Fruit fly (Drosophila melanogaster) whole organism, embryonic: ENCODE measurements around the gene CG42307.

Experiments
- Adf1 ChIP-seq: fragments of 200-800 bp; sonication (Bioruptor generic); IDR thresholded peaks from 2 replicates; pipeline ENCODE4 v1.3.6; 2022; ENCODE audit warnings: missing biosample characterization, missing genetic modification characterization
- CG10321 ChIP-seq: fragments of 200-800 bp; sonication (Bioruptor generic); IDR thresholded peaks from 2 replicates; pipeline ENCODE4 v1.3.6; 2022; ENCODE audit warnings: missing biosample characterization, missing genetic modification characterization
- CG1233 ChIP-seq: fragments of 200-800 bp; sonication (Bioruptor generic); optimal IDR thresholded peaks from 4 replicates; lab custom pipeline; 2018; ENCODE audit warnings: missing biosample characterization, mild to moderate bottlenecking, missing genetic modification characterization
- CG12391 ChIP-seq: fragments of 200-800 bp; sonication (Bioruptor generic); optimal IDR thresholded peaks from 3 replicates; lab custom pipeline; 2018; ENCODE audit warnings: missing biosample characterization, mild to moderate bottlenecking, missing genetic modification characterization, moderate library complexity
- CG14860 ChIP-seq: fragments of 200-800 bp; sonication (Bioruptor generic); IDR thresholded peaks from 3 replicates; pipeline ENCODE4 v1.3.6; 2022; ENCODE audit warnings: missing biosample characterization, missing genetic modification characterization; ENCODE audit not compliant: partially characterized antibody
- CG1603 ChIP-seq: fragments of 200-800 bp; sonication (Bioruptor generic); optimal IDR thresholded peaks from 2 replicates; lab custom pipeline; 2019; ENCODE audit warnings: missing biosample characterization, mild to moderate bottlenecking, missing genetic modification characterization, moderate library complexity
- CG17385 ChIP-seq: fragments of 200-800 bp; sonication (Bioruptor generic); optimal IDR thresholded peaks from 3 replicates; lab custom pipeline; 2018; ENCODE audit warnings: missing biosample characterization, mild to moderate bottlenecking, missing genetic modification characterization
- CG18262 ChIP-seq: fragments of 200-800 bp; optimal IDR thresholded peaks from 3 replicates; lab custom pipeline; 2019; ENCODE audit warnings: missing biosample characterization, mild to moderate bottlenecking, missing genetic modification characterization, moderate library complexity
- CG2712 ChIP-seq: fragments of 200-800 bp; optimal IDR thresholded peaks from 3 replicates; lab custom pipeline; 2019; ENCODE audit warnings: missing biosample characterization, mild to moderate bottlenecking, missing genetic modification characterization, moderate library complexity
- CG31224 ChIP-seq: fragments of 200-800 bp; sonication (Bioruptor generic); IDR thresholded peaks from 2 replicates; pipeline ENCODE4 v1.3.6; 2022; ENCODE audit warnings: missing biosample characterization, missing genetic modification characterization
- CG42726 ChIP-seq: fragments of 200-800 bp; sonication (Bioruptor generic); IDR thresholded peaks from 2 replicates; pipeline ENCODE4 v1.3.6; 2022; ENCODE audit warnings: missing biosample characterization, missing genetic modification characterization; ENCODE audit not compliant: partially characterized antibody
- CG43689 ChIP-seq: fragments of 200-800 bp; sonication (Bioruptor generic); IDR thresholded peaks from 2 replicates; pipeline ENCODE4 v1.3.6; 2022; ENCODE audit warnings: missing biosample characterization, missing genetic modification characterization
- CG4820 ChIP-seq: fragments of 200-800 bp; sonication (Bioruptor generic); optimal IDR thresholded peaks from 3 replicates; lab custom pipeline; 2016; ENCODE audit warnings: missing biosample characterization, missing genetic modification characterization
- CG6813 ChIP-seq: fragments of 200-800 bp; sonication (Bioruptor generic); optimal IDR thresholded peaks from 2 replicates; lab custom pipeline; 2017; ENCODE audit warnings: missing biosample characterization, missing genetic modification characterization, mild to moderate bottlenecking, moderate library complexity, missing genetic modification reagents
- CG7556 ChIP-seq: fragments of 200-800 bp; sonication (Bioruptor generic); optimal IDR thresholded peaks from 2 replicates; lab custom pipeline; 2017; ENCODE audit warnings: missing biosample characterization, mild to moderate bottlenecking, missing genetic modification characterization
- CG7745 ChIP-seq: fragments of 200-800 bp; sonication (Bioruptor generic); optimal IDR thresholded peaks from 2 replicates; lab custom pipeline; 2018; ENCODE audit warnings: missing biosample characterization, mild to moderate bottlenecking, missing genetic modification characterization, moderate library complexity
- CG7786 ChIP-seq: fragments of 200-800 bp; sonication (Bioruptor generic); optimal IDR thresholded peaks from 2 replicates; lab custom pipeline; 2016; ENCODE audit warnings: missing biosample characterization, missing genetic modification characterization
- CG8944 ChIP-seq: fragments of 200-800 bp; sonication (Bioruptor generic); optimal IDR thresholded peaks from 3 replicates; lab custom pipeline; 2016; ENCODE audit warnings: missing biosample characterization, missing genetic modification characterization
- CoRest ChIP-seq: fragments of 200-800 bp; sonication (Bioruptor generic); optimal IDR thresholded peaks from 3 replicates; lab custom pipeline; 2018; ENCODE audit warnings: missing biosample characterization, mild to moderate bottlenecking, missing genetic modification characterization, moderate library complexity
- Doc2 ChIP-seq: fragments of 200-800 bp; sonication (Bioruptor generic); IDR thresholded peaks from 2 replicates; pipeline ENCODE4 v1.3.6; 2022; ENCODE audit warnings: missing biosample characterization, missing genetic modification characterization
- Dp ChIP-seq: fragments of 200-800 bp; sonication (Bioruptor generic); optimal IDR thresholded peaks from 2 replicates; lab custom pipeline; 2018; ENCODE audit warnings: missing biosample characterization, mild to moderate bottlenecking, missing genetic modification characterization, moderate library complexity
- E2f1 ChIP-seq: fragments of 200-800 bp; sonication (Bioruptor generic); IDR thresholded peaks from 2 replicates; pipeline ENCODE4 v1.3.6; 2022; ENCODE audit warnings: missing biosample characterization, missing genetic modification characterization
- Hand ChIP-seq: fragments of 200-800 bp; sonication (Bioruptor generic); optimal IDR thresholded peaks from 2 replicates; lab custom pipeline; 2017; ENCODE audit warnings: mild to moderate bottlenecking, missing biosample characterization, missing genetic modification reagents, missing genetic modification characterization
- Lim3 ChIP-seq: fragments of 200-800 bp; sonication (Bioruptor generic); IDR thresholded peaks from 2 replicates; pipeline ENCODE4 v1.3.6; 2022; ENCODE audit warnings: missing biosample characterization, missing genetic modification characterization
- MTF-1 ChIP-seq: fragments of 200-800 bp; sonication (Bioruptor generic); optimal IDR thresholded peaks from 2 replicates; lab custom pipeline; 2018; ENCODE audit warnings: missing biosample characterization, mild to moderate bottlenecking, missing genetic modification characterization, borderline replicate concordance
- Max ChIP-seq: fragments of 200-800 bp; sonication (Bioruptor generic); optimal IDR thresholded peaks from 2 replicates; lab custom pipeline; 2016; ENCODE audit warnings: missing biosample characterization, mild to moderate bottlenecking, missing genetic modification characterization
- Med ChIP-seq: fragments of 200-800 bp; sonication (Bioruptor generic); peaks from one replicate; lab custom pipeline; 2016; ENCODE audit warnings: missing biosample characterization, missing genetic modification characterization, mild to moderate bottlenecking, inconsistent platforms, moderate library complexity
- NC2α ChIP-seq: fragments of 200-800 bp; sonication (Bioruptor generic); optimal IDR thresholded peaks from 2 replicates; lab custom pipeline; 2016; ENCODE audit warnings: missing biosample characterization, missing genetic modification characterization
- Opbp ChIP-seq: fragments of 200-800 bp; sonication (Bioruptor generic); IDR thresholded peaks from 3 replicates; pipeline ENCODE4 v1.3.6; 2022; ENCODE audit warnings: missing biosample characterization, missing genetic modification characterization; ENCODE audit not compliant: partially characterized antibody
- Tbp ChIP-seq: fragments of >200 bp; optimal IDR thresholded peaks from 2 replicates; lab custom pipeline; 2018; ENCODE audit warnings: missing biosample characterization, missing genetic modification characterization
- amos ChIP-seq: fragments of 200-800 bp; sonication (Bioruptor generic); IDR thresholded peaks from 2 replicates; pipeline ENCODE4 v1.3.6; 2022; ENCODE audit warnings: missing biosample characterization, missing genetic modification characterization; ENCODE audit not compliant: partially characterized antibody
- ash1 ChIP-seq: fragments of 200-800 bp; sonication (Bioruptor generic); optimal IDR thresholded peaks from 2 replicates; lab custom pipeline; 2018; ENCODE audit warnings: missing biosample characterization, mild to moderate bottlenecking, missing genetic modification characterization
- dimm ChIP-seq: fragments of 200-800 bp; sonication (Bioruptor generic); IDR thresholded peaks from 2 replicates; pipeline ENCODE4 v1.3.6; 2022; ENCODE audit warnings: missing biosample characterization, missing genetic modification characterization
- disco-r ChIP-seq: fragments of 200-800 bp; sonication (Bioruptor generic); optimal IDR thresholded peaks from 2 replicates; lab custom pipeline; 2016; ENCODE audit warnings: missing biosample characterization, missing genetic modification characterization
- dm ChIP-seq: fragments of 200-800 bp; sonication (Bioruptor generic); optimal IDR thresholded peaks from 3 replicates; lab custom pipeline; 2016; ENCODE audit warnings: missing biosample characterization, missing genetic modification characterization
- esg ChIP-seq: fragments of 200-800 bp; sonication (Bioruptor generic); conservative IDR thresholded peaks from 2 replicates; pipeline ENCODE4 v1.3.6; 2022; ENCODE audit warnings: missing biosample characterization, missing genetic modification characterization
- fd3F ChIP-seq: fragments of 200-800 bp; sonication (Bioruptor generic); optimal IDR thresholded peaks from 2 replicates; lab custom pipeline; 2018; ENCODE audit warnings: missing biosample characterization, mild to moderate bottlenecking, missing genetic modification characterization, moderate library complexity
- ftz-f1 ChIP-seq: fragments of 200-800 bp; sonication (Bioruptor generic); optimal IDR thresholded peaks from 2 replicates; lab custom pipeline; 2016; ENCODE audit warnings: missing biosample characterization, missing genetic modification characterization
- gem ChIP-seq: fragments of 200-800 bp; sonication (Bioruptor generic); optimal IDR thresholded peaks from 2 replicates; lab custom pipeline; 2019; ENCODE audit warnings: missing biosample characterization, mild to moderate bottlenecking, missing genetic modification characterization, moderate library complexity
- gfzf ChIP-seq: fragments of 200-800 bp; sonication (Bioruptor generic); optimal IDR thresholded peaks from 2 replicates; lab custom pipeline; 2016; ENCODE audit warnings: missing biosample characterization, mild to moderate bottlenecking, missing genetic modification characterization, moderate library complexity
- grn ChIP-seq: fragments of 200-800 bp; sonication (Bioruptor generic); optimal IDR thresholded peaks from 3 replicates; lab custom pipeline; 2017; ENCODE audit warnings: missing biosample characterization, missing genetic modification characterization
- lola ChIP-seq, 3 experiments: fragments of >200 bp in 2 of 3; fragments of 200-800 bp in 1 of 3; sonication (Bioruptor generic) in 1 of 3; optimal IDR thresholded peaks; 2 replicates each; lab custom pipeline; 2017 to 2019; ENCODE audit warnings: missing biosample characterization in 3 of 3, missing genetic modification characterization in 3 of 3, mild to moderate bottlenecking in 1 of 3, moderate library complexity in 1 of 3
- pho ChIP-seq: fragments of 200-800 bp; sonication (Bioruptor generic); optimal IDR thresholded peaks from 2 replicates; lab custom pipeline; 2016; ENCODE audit warnings: missing biosample characterization, missing genetic modification characterization
- ranshi ChIP-seq: fragments of 200-800 bp; sonication (Bioruptor generic); IDR thresholded peaks from 2 replicates; pipeline ENCODE4 v1.3.6; 2022; ENCODE audit warnings: missing biosample characterization, missing genetic modification characterization
- sens-2 ChIP-seq: fragments of 200-800 bp; sonication (Bioruptor generic); IDR thresholded peaks from 2 replicates; pipeline ENCODE4 v1.3.6; 2022; ENCODE audit warnings: missing biosample characterization, missing genetic modification characterization
- sima ChIP-seq: fragments of 200-800 bp; sonication (Bioruptor generic); optimal IDR thresholded peaks from 2 replicates; lab custom pipeline; 2016; ENCODE audit warnings: missing biosample characterization, missing genetic modification characterization
- sob ChIP-seq: fragments of 200-800 bp; sonication (Bioruptor generic); IDR thresholded peaks from 2 replicates; pipeline ENCODE4 v1.3.6; 2022; ENCODE audit warnings: missing biosample characterization, missing genetic modification characterization
- stwl ChIP-seq: fragments of 200-800 bp; sonication (Bioruptor generic); optimal IDR thresholded peaks from 3 replicates; lab custom pipeline; 2018; ENCODE audit warnings: missing biosample characterization, mild to moderate bottlenecking, missing genetic modification characterization, moderate library complexity
- tio ChIP-seq: fragments of 200-800 bp; sonication (Bioruptor generic); optimal IDR thresholded peaks from 2 replicates; lab custom pipeline; 2017; ENCODE audit warnings: missing biosample characterization, missing genetic modification characterization, inconsistent platforms
- ttk ChIP-seq: fragments of 200-800 bp; sonication (Bioruptor generic); IDR thresholded peaks from 2 replicates; pipeline ENCODE4 v2.1.2; 2022; ENCODE audit warnings: missing biosample characterization, missing genetic modification characterization

CG42307 gene

DNA sequence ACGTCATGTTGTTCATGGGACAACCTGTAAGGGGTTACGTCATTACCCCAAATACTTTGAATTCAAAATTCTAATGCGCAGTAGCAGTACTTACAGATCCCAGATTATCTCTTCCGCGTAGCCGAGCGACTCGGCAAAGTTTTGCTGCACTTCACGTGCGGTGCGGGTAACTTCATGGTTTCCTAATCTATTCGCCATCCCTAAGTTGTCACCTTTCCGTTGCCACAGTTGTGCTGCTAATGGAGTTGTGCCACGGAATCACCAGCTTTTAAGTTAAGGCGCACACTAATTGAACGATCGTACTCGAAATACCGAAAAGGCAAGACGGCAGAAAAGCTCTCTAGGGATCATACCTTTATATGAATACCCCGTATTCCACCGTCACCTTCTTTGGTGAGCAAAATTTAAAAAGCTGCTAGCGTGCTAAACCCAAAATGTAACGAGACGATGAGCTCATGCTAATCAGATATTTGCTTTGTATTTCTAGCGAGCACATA, 30.9 kb downstream of the CG42307 start, which contains the start of gene pst (continued):
- TF ChIP-seq gfzf (GFP tag; lab: Kevin White, UChicago) = peak; percentile 70
- TF ChIP-seq sima = no peak
- TF ChIP-seq sob (GFP tag; lab: Robert Waterston, UW) = peak; percentile 40; the same call in 1 of the 2 replicates
- TF ChIP-seq disco-r (GFP tag; lab: Kevin White, UChicago) = peak; percentile 13
- TF ChIP-seq CG8944 (GFP tag; lab: Kevin White, UChicago) = no peak
- TF ChIP-seq CoRest (tag; lab: Kevin White, UChicago) = peak; percentile 67
- no peak for TF ChIP-seq CG31224
- no peak for TF ChIP-seq CG43689 (GFP tag; lab: Robert Waterston, UW)
- peak; percentile 30 for TF ChIP-seq pho
- no peak for TF ChIP-seq CG12391 (tag; lab: Kevin White, UChicago)
- TF ChIP-seq Doc2 = no peak
- peak; percentile 11; the same call in 1 of the 2 replicates for TF ChIP-seq ranshi
- TF ChIP-seq Max = no peak
- TF ChIP-seq ftz-f1 = no peak
- no peak for TF ChIP-seq ttk (GFP tag; lab: Robert Waterston, UW)
- no peak for TF ChIP-seq esg (GFP tag; lab: Robert Waterston, UW)
- TF ChIP-seq CG7786 (GFP tag; lab: Kevin White, UChicago) = peak; percentile 20
- peak; percentile 46 for TF ChIP-seq Hand (GFP tag; lab: Kevin White, UChicago)
- TF ChIP-seq MTF-1 = peak; percentile 17
- no peak for TF ChIP-seq fd3F (GFP tag; lab: Kevin White, UChicago)
- TF ChIP-seq amos (GFP tag; lab: Robert Waterston, UW) = peak; percentile 40; the same call in 1 of the 2 replicates
- TF ChIP-seq dm = no peak
- no peak for TF ChIP-seq CG2712 (tag; lab: Kevin White, UChicago)
- TF ChIP-seq CG42726 (GFP tag; lab: Robert Waterston, UW) = peak; percentile 54; the same call in 1 of the 2 replicates
- TF ChIP-seq CG4820 (GFP tag; lab: Kevin White, UChicago) = no peak
- TF ChIP-seq sens-2 (GFP tag; lab: Robert Waterston, UW) = peak; percentile 6; the same call in 1 of the 2 replicates
- peak; percentile 24; the same call in 1 of the 2 replicates for TF ChIP-seq Adf1 (GFP tag; lab: Robert Waterston, UW)
- no peak for TF ChIP-seq grn (GFP tag; lab: Kevin White, UChicago)
- TF ChIP-seq CG14860 (GFP tag; lab: Robert Waterston, UW) = no peak
- no peak for TF ChIP-seq CG7556 (GFP tag; lab: Kevin White, UChicago)
- 0 out of 3 replicates have a peak, but pooled peaks have one; percentile 53 for TF ChIP-seq Opbp
- TF ChIP-seq CG17385 = peak; percentile 50
- no peak for TF ChIP-seq Lim3
- no peak for TF ChIP-seq dimm (GFP tag; lab: Robert Waterston, UW)
- TF ChIP-seq CG18262 (tag; lab: Kevin White, UChicago) = no peak
- no peak for TF ChIP-seq CG7745 (tag; lab: Kevin White, UChicago)
- no peak for TF ChIP-seq CG1233 (GFP tag; lab: Kevin White, UChicago)
- TF ChIP-seq E2f1 (GFP tag; lab: Robert Waterston, UW) = peak; percentile 39; the same call in 1 of the 2 replicates
- TF ChIP-seq lola (GFP tag; optimal IDR thresholded peaks at IDR 0.05; lab: Kevin White, UChicago) = no peak
- TF ChIP-seq NC2α = peak; percentile 14
- TF ChIP-seq CG1603 (tag; lab: Kevin White, UChicago) = peak; percentile 25
- no peak for TF ChIP-seq Tbp
- no peak for TF ChIP-seq tio
- no peak for TF ChIP-seq stwl
- TF ChIP-seq ash1 (GFP tag; lab: Kevin White, UChicago) = peak; percentile 14
- no peak for TF ChIP-seq CG6813
- TF ChIP-seq Dp (GFP tag; lab: Kevin White, UChicago) = peak; percentile 44
- peak; percentile 78 for TF ChIP-seq Med
- peak; percentile 18; the same call in 1 of the 2 replicates for TF ChIP-seq CG10321
- no peak for TF ChIP-seq gem
